Worm (Caenorhabditis elegans): ENCODE data around the gene srg-56.
A peak's percentile ranks its signal among the peaks of the same experiment; 100 is the strongest.

The srg-56 gene

DNA sequence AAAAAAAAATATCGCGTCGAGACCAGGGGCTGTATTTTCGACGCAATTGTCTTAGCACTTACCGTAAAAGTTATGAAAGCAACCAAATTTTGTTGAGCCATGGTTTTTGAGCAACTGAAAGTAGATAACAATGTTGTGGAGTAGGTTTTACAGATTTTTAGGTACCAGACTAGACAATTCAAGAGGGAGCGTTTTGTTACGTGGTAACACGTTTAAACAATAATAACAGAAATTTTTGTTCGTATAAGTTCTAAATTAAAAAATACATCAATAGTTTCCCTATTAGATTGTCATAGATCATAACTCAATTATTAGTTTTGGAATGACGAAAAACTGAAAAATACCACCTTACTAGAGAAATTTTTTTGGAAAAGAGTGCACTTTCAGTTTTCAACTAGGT is 11.9 kb upstream of the srg-56 start, which contains the start of gene srx-24:
srx-24 (minus strand) TSS at position 101 of the 400 bp plus-strand sequence.
- TF ChIP-seq ceh-40 (GFP tag; IDR thresholded peaks at IDR 0.05) (no peak), cebp-2 (GFP tag; IDR thresholded peaks at IDR 0.05) (no peak), ztf-22 (GFP tag; optimal IDR thresholded peaks at IDR 0.05) (no peak), bed-2 (GFP tag; IDR thresholded peaks at IDR 0.05) (no peak), repo-1 (tag; optimal IDR thresholded peaks at IDR 0.05) (no peak)

DNA sequence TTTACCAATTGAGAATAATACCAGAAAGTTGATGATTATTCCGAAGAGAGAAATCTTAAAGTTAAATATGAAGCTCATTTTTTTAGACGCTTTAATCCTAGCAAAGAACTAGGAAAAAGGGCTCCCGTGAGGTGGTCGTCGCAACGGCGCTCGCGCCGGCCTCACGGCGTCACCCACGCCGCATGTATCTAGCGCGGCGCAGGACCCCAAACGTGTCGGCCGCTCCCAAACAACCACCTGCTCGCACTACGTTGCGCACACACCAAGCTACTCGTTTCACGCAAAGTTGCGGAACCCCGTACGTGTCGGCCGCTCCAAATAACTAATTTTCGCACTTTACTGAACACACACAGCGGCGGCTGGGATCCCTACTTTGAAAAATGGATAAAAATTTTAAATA is 8.3 kb upstream of the srg-56 start:
- TF ChIP-seq lir-1 (GFP tag; conservative IDR thresholded peaks at IDR 0.05) (no peak), nfyb-1 (GFP tag; IDR thresholded peaks at IDR 0.05) (0 out of 2 replicates have a peak, but pooled peaks have one; percentile 28), egrh-3 (GFP tag; IDR thresholded peaks at IDR 0.05) (peak; percentile 65; the same call in 1 of the 2 replicates), snpc-4 (GFP tag; optimal IDR thresholded peaks at IDR 0.05) (no peak), snpc-4 (tag; optimal IDR thresholded peaks at IDR 0.05) (peak in 1 of 4 experiments; percentile 71)

DNA sequence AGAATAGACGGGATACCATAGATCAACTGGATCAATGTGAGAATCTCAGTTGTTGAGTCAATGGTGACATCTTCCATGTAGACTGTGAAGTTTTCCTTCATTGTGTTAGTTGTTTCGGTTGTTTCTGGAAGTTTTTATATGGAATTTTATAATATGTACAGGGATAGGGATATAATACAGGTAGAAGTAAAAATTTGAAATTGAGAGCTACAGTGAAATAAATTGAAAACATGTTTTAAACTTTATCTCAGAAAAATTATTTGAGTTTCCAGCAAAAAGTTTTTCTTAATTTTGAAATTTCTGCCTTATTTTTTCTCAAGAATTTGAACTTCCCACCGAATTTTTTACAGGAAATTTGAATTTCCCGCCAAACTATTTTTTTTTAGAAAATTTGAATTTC is 4.2 kb upstream of the srg-56 start, which contains the start of gene srg-62:
srg-62 (minus strand) TSS at position 101 of the 400 bp plus-strand sequence.
- TF ChIP-seq snpc-3.4 (tag; optimal IDR thresholded peaks at IDR 0.05) (no peak), ceh-40 (GFP tag; IDR thresholded peaks at IDR 0.05) (no peak), Y53F4B.3 (GFP tag; IDR thresholded peaks at IDR 0.05) (no peak), rpc-1 (optimal IDR thresholded peaks at IDR 0.05) (no peak), rpc-1 (tag; optimal IDR thresholded peaks at IDR 0.05) (no peak), snpc-1.1 (tag; optimal IDR thresholded peaks at IDR 0.05; ENCODE audit: insufficient read depth) (no peak), dox-1 (GFP tag; IDR thresholded peaks at IDR 0.05) (no peak), ceh-100 (GFP tag; IDR thresholded peaks at IDR 0.05) (no peak), nhr-120 (GFP tag; IDR thresholded peaks at IDR 0.05) (no peak), atf-7 (tag; optimal IDR thresholded peaks at IDR 0.05) (no peak), ztf-28 (GFP tag; IDR thresholded peaks at IDR 0.05) (no peak), die-1 (tag; optimal IDR thresholded peaks at IDR 0.05) (no peak), nhr-80 (tag; optimal IDR thresholded peaks at IDR 0.05) (no peak), attf-5 (GFP tag; optimal IDR thresholded peaks at IDR 0.05) (no peak), nfya-1 (tag; optimal IDR thresholded peaks at IDR 0.05; ENCODE audit: borderline replicate concordance, insufficient read depth) (no peak), lin-26 (GFP tag; IDR thresholded peaks at IDR 0.05) (no peak), madf-8 (GFP tag; conservative IDR thresholded peaks at IDR 0.05) (no peak), K11D2.4 (GFP tag; IDR thresholded peaks at IDR 0.05) (no peak), ztf-6 (GFP tag; IDR thresholded peaks at IDR 0.05) (no peak), hrde-1 (tag; optimal IDR thresholded peaks at IDR 0.05; ENCODE audit: borderline replicate concordance) (no peak), dpl-1 (GFP tag; optimal IDR thresholded peaks at IDR 0.05) (no peak)

DNA sequence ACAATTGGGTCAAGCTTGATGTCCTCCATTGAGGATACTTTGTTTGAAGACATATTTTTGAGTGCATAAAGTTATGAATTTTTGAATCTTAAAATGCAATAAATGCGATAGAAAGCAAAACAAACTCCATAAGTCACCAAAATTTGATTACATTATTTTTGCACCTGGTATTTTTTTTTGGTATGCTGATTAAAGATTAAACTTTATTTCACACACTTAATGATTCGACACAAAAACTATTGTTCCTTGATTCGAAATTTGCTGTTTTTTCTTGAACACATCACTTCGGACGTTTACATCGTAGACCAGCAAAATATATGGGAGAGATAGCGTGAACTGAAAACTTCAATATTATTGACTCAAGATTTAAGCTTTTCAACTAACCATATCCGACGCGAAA is 2.2 kb upstream of the srg-56 start, which contains the start of gene srg-61:
srg-61 (minus strand) TSS at position 101 of the 400 bp plus-strand sequence.
- no peak for TF ChIP-seq C06A6.2 (GFP tag; conservative IDR thresholded peaks at IDR 0.05)
- TF ChIP-seq bed-2 (GFP tag; IDR thresholded peaks at IDR 0.05) = no peak
- TF ChIP-seq F33H1.4 (GFP tag; IDR thresholded peaks at IDR 0.05) = no peak
- TF ChIP-seq Y79H2A.3 (GFP tag; conservative IDR thresholded peaks at IDR 0.05) = no peak

DNA sequence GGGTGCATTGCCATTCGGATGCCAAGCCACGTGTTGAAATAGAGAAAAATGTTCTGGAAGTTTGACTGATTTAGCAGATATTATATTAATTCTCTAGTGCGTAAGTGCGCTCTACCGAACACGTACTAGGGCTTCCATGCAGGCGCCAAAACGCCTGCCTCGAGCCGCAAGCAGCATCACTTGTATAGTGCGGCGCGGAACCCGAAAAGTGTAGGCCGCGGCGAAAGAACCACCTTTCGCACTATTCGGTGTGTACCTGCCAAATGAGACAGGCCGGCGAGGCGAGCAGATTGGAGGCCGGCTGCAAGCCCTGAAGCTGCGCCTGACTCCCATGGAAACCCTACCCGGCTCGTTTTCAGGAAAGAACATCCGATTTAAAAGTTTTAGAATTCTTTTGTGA is 1.5 kb upstream of the srg-56 start:
- TF ChIP-seq lsl-1 (GFP tag; optimal IDR thresholded peaks at IDR 0.05) (peak; percentile 6), lin-40 (tag; optimal IDR thresholded peaks at IDR 0.05) (no peak), lin-26 (GFP tag; IDR thresholded peaks at IDR 0.05) (peak; percentile 56; the same call in 1 of the 2 replicates), snpc-4 (GFP tag; optimal IDR thresholded peaks at IDR 0.05) (peak; percentile 80), snpc-4 (tag; optimal IDR thresholded peaks at IDR 0.05) (peak in 3 of 4 experiments; percentile 83 to 93 (median 92)), lsy-27 (tag; optimal IDR thresholded peaks at IDR 0.05; ENCODE audit: borderline replicate concordance, insufficient read depth) (no peak), snpc-1.1 (tag; optimal IDR thresholded peaks at IDR 0.05; ENCODE audit: insufficient read depth) (peak; percentile 82), snpc-3.4 (tag; optimal IDR thresholded peaks at IDR 0.05) (peak; percentile 24), egrh-3 (GFP tag; IDR thresholded peaks at IDR 0.05) (peak; percentile 37; the same call in 1 of the 2 replicates)
